Worm (Caenorhabditis elegans) whole organism, midembryonic: ENCODE data around the gene D1044.7.

Experiments
- T22C8.4 ChIP-seq: fragments of 200-800 bp; sonication (Bioruptor generic); IDR thresholded peaks from 2 replicates; pipeline ENCODE4 v1.3.6; 2022; ENCODE audit warnings: missing genetic modification characterization, missing compliant biosample characterization
- cog-1 ChIP-seq: sonication (generic microtip); optimal IDR thresholded peaks from 2 replicates; lab custom pipeline; 2016; ENCODE audit warnings: missing genetic modification characterization, missing compliant biosample characterization
- flt-1 ChIP-seq: fragments of 200-800 bp; sonication (Bioruptor generic); IDR thresholded peaks from 2 replicates; pipeline ENCODE4 v1.3.6; 2022; ENCODE audit warnings: missing genetic modification characterization, missing compliant biosample characterization
- med-1 ChIP-seq: sonication (generic microtip); optimal IDR thresholded peaks from 2 replicates; lab custom pipeline; 2017; ENCODE audit warnings: missing genetic modification characterization, mild to moderate bottlenecking, missing compliant biosample characterization, antibody characterized with exemption, missing genetic modification reagents; ENCODE audit not compliant: insufficient read depth
- tab-1 ChIP-seq: fragments of 200-800 bp; sonication (Bioruptor generic); IDR thresholded peaks from 2 replicates; pipeline ENCODE4 v1.3.6; 2022; ENCODE audit warnings: missing genetic modification characterization, missing compliant biosample characterization
- ztf-23 ChIP-seq: fragments of 200-800 bp; sonication (Bioruptor generic); IDR thresholded peaks from 2 replicates; pipeline ENCODE4 v1.3.6; 2022; ENCODE audit warnings: missing genetic modification reagents, missing genetic modification characterization, missing compliant biosample characterization
- ztf-29 ChIP-seq: fragments of 200-800 bp; sonication (Bioruptor generic); IDR thresholded peaks from 2 replicates; pipeline ENCODE4 v1.3.6; 2022; ENCODE audit warnings: missing genetic modification reagents, missing genetic modification characterization, missing compliant biosample characterization

ce11 chrIII:5512502-5512901, 3.9 kb upstream of the D1044.7 start, which contains the start of gene pqn-25:
- TF ChIP-seq flt-1 (GFP tag; lab: Robert Waterston, UW) = no peak
- TF ChIP-seq T22C8.4 = no peak
- no peak for TF ChIP-seq ztf-29
- TF ChIP-seq med-1 (GFP tag; lab: Kevin White, UChicago) = no peak
- TF ChIP-seq ztf-23 (GFP tag; lab: Robert Waterston, UW) = no peak
- TF ChIP-seq cog-1 (tag; lab: Kevin White, UChicago) = no peak
- TF ChIP-seq tab-1 (GFP tag; lab: Robert Waterston, UW) = no peak
